Worm (Caenorhabditis elegans): ENCODE results near the gene msp-33.

msp-33 gene

DNA sequence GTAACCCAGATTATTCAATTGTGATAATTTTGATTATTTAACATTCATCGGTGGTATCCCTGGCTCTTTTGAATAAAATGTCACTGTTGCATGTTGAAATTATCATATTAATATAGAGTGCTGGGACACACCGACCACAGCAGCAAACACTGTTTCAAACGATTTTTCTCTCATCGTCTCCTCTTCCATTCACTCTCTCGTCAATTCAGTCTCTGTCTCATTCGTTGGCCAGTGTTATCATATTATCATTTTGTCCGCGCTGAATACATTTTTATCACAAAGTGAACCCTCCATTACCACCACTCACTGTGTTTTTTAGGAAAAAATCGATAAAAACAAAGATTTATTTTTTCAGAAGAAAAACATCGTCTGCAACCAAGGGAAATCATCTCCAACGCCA, 35.4 kb downstream of the msp-33 start (continued):
- TF ChIP-seq hlh-17 (GFP tag; optimal IDR thresholded peaks at IDR 0.05; ENCODE audit: borderline replicate concordance) (no peak), C34B4.2 (tag; optimal IDR thresholded peaks at IDR 0.05) (no peak), snu-23 (GFP tag; optimal IDR thresholded peaks at IDR 0.05) (peak; percentile 4), lir-3 (tag; optimal IDR thresholded peaks at IDR 0.05; ENCODE audit: poor library complexity) (no peak), efl-1 (optimal IDR thresholded peaks at IDR 0.05) (no peak), efl-1 (GFP tag; optimal IDR thresholded peaks at IDR 0.05 in 1 of 2) (peak in 1 of 2 experiments; percentile 69), unc-86 (tag; optimal IDR thresholded peaks at IDR 0.05) (no peak), nhr-84 (tag; optimal IDR thresholded peaks at IDR 0.05) (no peak), swsn-7 (tag; optimal IDR thresholded peaks at IDR 0.05) (no peak), zag-1 (tag; optimal IDR thresholded peaks at IDR 0.05) (no peak), vab-15 (tag; optimal IDR thresholded peaks at IDR 0.05) (no peak), unc-62 (GFP tag; optimal IDR thresholded peaks at IDR 0.05) (no peak), alr-1 (tag; optimal IDR thresholded peaks at IDR 0.05; ENCODE audit: borderline replicate concordance) (no peak), zip-4 (GFP tag; optimal IDR thresholded peaks at IDR 0.05) (no peak), nhr-28 (tag; optimal IDR thresholded peaks at IDR 0.05) (no peak), ceh-63 (GFP tag; optimal IDR thresholded peaks at IDR 0.05) (no peak), blmp-1 (tag; optimal IDR thresholded peaks at IDR 0.05) (peak; percentile 32), mdl-1 (tag; optimal IDR thresholded peaks at IDR 0.05) (no peak), fkh-8 (tag; optimal IDR thresholded peaks at IDR 0.05) (no peak), ztf-4 (tag; optimal IDR thresholded peaks at IDR 0.05) (no peak), lin-14 (GFP tag; optimal IDR thresholded peaks at IDR 0.05) (peak; percentile 8), nhr-20 (tag; optimal IDR thresholded peaks at IDR 0.05) (peak; percentile 32), unc-30 (tag; optimal IDR thresholded peaks at IDR 0.05) (no peak), ceh-90 (tag; optimal IDR thresholded peaks at IDR 0.05) (no peak), ces-1 (GFP tag; optimal IDR thresholded peaks at IDR 0.05) (no peak), lin-13 (GFP tag; optimal IDR thresholded peaks at IDR 0.05) (no peak), mep-1 (tag; optimal IDR thresholded peaks at IDR 0.05) (no peak), elt-2 (tag; optimal IDR thresholded peaks at IDR 0.05) (peak; percentile 85), pag-3 (tag; optimal IDR thresholded peaks at IDR 0.05; ENCODE audit: borderline replicate concordance, insufficient read depth) (no peak), aha-1 (tag; optimal IDR thresholded peaks at IDR 0.05) (no peak), lin-35 (GFP tag; optimal IDR thresholded peaks at IDR 0.05) (peak in 1 of 2 experiments; percentile 25), Y116A8C.19 (tag; optimal IDR thresholded peaks at IDR 0.05; ENCODE audit: borderline replicate concordance) (no peak), egl-13 (tag; optimal IDR thresholded peaks at IDR 0.05) (no peak), ets-5 (GFP tag; IDR thresholded peaks at IDR 0.05) (no peak), mef-2 (tag; optimal IDR thresholded peaks at IDR 0.05) (no peak), lin-39 (tag; optimal IDR thresholded peaks at IDR 0.05) (no peak), xbp-1 (tag; optimal IDR thresholded peaks at IDR 0.05) (no peak), pax-3 (tag; optimal IDR thresholded peaks at IDR 0.05) (no peak), sox-4 (tag; optimal IDR thresholded peaks at IDR 0.05) (no peak), nhr-11 (tag; optimal IDR thresholded peaks at IDR 0.05) (no peak), mab-9 (GFP tag; IDR thresholded peaks at IDR 0.05) (no peak), unc-130 (tag; optimal IDR thresholded peaks at IDR 0.05) (peak; percentile 5), snpc-4 (tag; optimal IDR thresholded peaks at IDR 0.05) (no peak), egl-27 (tag; optimal IDR thresholded peaks at IDR 0.05) (no peak), nhr-90 (tag; optimal IDR thresholded peaks at IDR 0.05; ENCODE audit: poor library complexity) (peak; percentile 6), lin-15B (tag; optimal IDR thresholded peaks at IDR 0.05) (no peak)

All from whole organism, L1 larva.